Worm (Caenorhabditis elegans) whole organism, midembryonic: ENCODE measurements around the gene F54D5.9.

Experiments used
- med-1 ChIP-seq: sonication (generic microtip); optimal IDR thresholded peaks from 2 replicates; lab custom pipeline; 2017; ENCODE audit warnings: missing genetic modification characterization, mild to moderate bottlenecking, missing compliant biosample characterization, antibody characterized with exemption, missing genetic modification reagents; ENCODE audit not compliant: insufficient read depth
- ref-1 ChIP-seq: fragments of 200-800 bp; sonication (Bioruptor generic); conservative IDR thresholded peaks from 2 replicates; pipeline ENCODE4 v1.3.6; 2022; ENCODE audit warnings: missing genetic modification reagents, missing genetic modification characterization, missing compliant biosample characterization

- TF ChIP-seq med-1 (GFP tag; lab: Kevin White, UChicago) (no peak), ref-1 (GFP tag; lab: Robert Waterston, UW) (no peak)
Measured at ce11 chrII:11545299-11545951, 797 bp upstream of the F54D5.9 start, which contains the start of gene dnj-13.
